Fruit fly (Drosophila melanogaster): ENCODE results near the gene hoe2.

hoe2 gene

dm6 chr2L:4971329-4971798, 35.1 kb upstream of the hoe2 start, which contains the start of gene CG14043 (continued):
- TF ChIP-seq CG8924 (tag; optimal IDR thresholded peaks at IDR 0.05), result peak; percentile 66
- TF ChIP-seq CG30020 (tag; optimal IDR thresholded peaks at IDR 0.05), result peak; percentile 44
- TF ChIP-seq CG11398 (GFP tag; optimal IDR thresholded peaks at IDR 0.05), result no peak
- TF ChIP-seq ci (GFP tag; IDR thresholded peaks at IDR 0.05), result no peak
- TF ChIP-seq bbx (GFP tag; IDR thresholded peaks at IDR 0.05; ENCODE audit: partially characterized antibody), result no peak
- no peak for TF ChIP-seq CG5953 (GFP tag; IDR thresholded peaks at IDR 0.05)
- peak in 1 of 2 experiments; percentile 19 for TF ChIP-seq insv (GFP tag; optimal IDR thresholded peaks at IDR 0.05)
- no peak for TF ChIP-seq kay (GFP tag; optimal IDR thresholded peaks at IDR 0.05)
- no peak for TF ChIP-seq Ravus (GFP tag; IDR thresholded peaks at IDR 0.05)
- no peak for TF ChIP-seq CG8478 (optimal IDR thresholded peaks at IDR 0.05)
- TF ChIP-seq CG3847 (GFP tag; IDR thresholded peaks at IDR 0.05), result peak; percentile 37; the same call in 1 of the 2 replicates
- peak; percentile 62 for TF ChIP-seq pita (GFP tag; optimal IDR thresholded peaks at IDR 0.05)
- peak; percentile 86 for TF ChIP-seq trem (tag; optimal IDR thresholded peaks at IDR 0.05)
- TF ChIP-seq vvl (GFP tag; IDR thresholded peaks at IDR 0.05), result no peak
- no peak for TF ChIP-seq wor (GFP tag; IDR thresholded peaks at IDR 0.05)
- no peak for TF ChIP-seq Adf1 (GFP tag; IDR thresholded peaks at IDR 0.05)
- no peak for TF ChIP-seq CG4282 (GFP tag; optimal IDR thresholded peaks at IDR 0.05)
- TF ChIP-seq YL-1 (GFP tag; optimal IDR thresholded peaks at IDR 0.05), result peak; percentile 80
- TF ChIP-seq Fer3 (tag; optimal IDR thresholded peaks at IDR 0.05), result no peak
- peak; percentile 21 for TF ChIP-seq twi (tag; optimal IDR thresholded peaks at IDR 0.05)
- no peak for TF ChIP-seq fd102C (GFP tag; optimal IDR thresholded peaks at IDR 0.05)
- peak; percentile 54 for TF ChIP-seq CG13624 (GFP tag; optimal IDR thresholded peaks at IDR 0.05)
- peak; percentile 48 for TF ChIP-seq CG30403 (GFP tag; optimal IDR thresholded peaks at IDR 0.05)

dm6 chr2L:4968767-4969166, 32.5 kb upstream of the hoe2 start, which contains the start of the genes Scox and Polr1C:
TSS of gene Scox (minus strand) at chr2L:4968935.
TSS of gene Polr1C (plus strand) at chr2L:4969004.
- TF ChIP-seq croc (GFP tag; conservative IDR thresholded peaks at IDR 0.05), result no peak
- TF ChIP-seq Max (GFP tag; optimal IDR thresholded peaks at IDR 0.05), result peak; percentile 33
- TF ChIP-seq CG34422 (GFP tag; IDR thresholded peaks at IDR 0.05), result peak; percentile 18; the same call in 1 of the 3 replicates
- TF ChIP-seq MESR4 (GFP tag; optimal IDR thresholded peaks at IDR 0.05), result peak; percentile 44
- no peak for TF ChIP-seq HLH3B (GFP tag; IDR thresholded peaks at IDR 0.05)
- TF ChIP-seq trem (tag; optimal IDR thresholded peaks at IDR 0.05), result peak; percentile 7
- TF ChIP-seq CG18619 (GFP tag; optimal IDR thresholded peaks at IDR 0.05), result no peak
- peak; percentile 19 for TF ChIP-seq stwl (tag; optimal IDR thresholded peaks at IDR 0.05)
- peak; percentile 49 for TF ChIP-seq gfzf (GFP tag; optimal IDR thresholded peaks at IDR 0.05)
- no peak for TF ChIP-seq emc (GFP tag; optimal IDR thresholded peaks at IDR 0.05)
- TF ChIP-seq gcm2 (GFP tag; optimal IDR thresholded peaks at IDR 0.05), result no peak
- no peak for TF ChIP-seq mirr (GFP tag; optimal IDR thresholded peaks at IDR 0.05)
- peak; percentile 34; the same call in 1 of the 2 replicates for TF ChIP-seq E2f2 (GFP tag; IDR thresholded peaks at IDR 0.05)
- no peak for TF ChIP-seq CG7839 (tag; optimal IDR thresholded peaks at IDR 0.05)
- TF ChIP-seq CG7963 (GFP tag; IDR thresholded peaks at IDR 0.05; ENCODE audit: partially characterized antibody), result no peak
- TF ChIP-seq YL-1 (GFP tag; optimal IDR thresholded peaks at IDR 0.05), result peak; percentile 58
- peak; percentile 19 for TF ChIP-seq Dp (GFP tag; optimal IDR thresholded peaks at IDR 0.05)
- TF ChIP-seq BEAF-32 (GFP tag; optimal IDR thresholded peaks at IDR 0.05), result peak; percentile 31
- no peak for TF ChIP-seq scrt (GFP tag; optimal IDR thresholded peaks at IDR 0.05)
- peak; percentile 36 for TF ChIP-seq dm (GFP tag; optimal IDR thresholded peaks at IDR 0.05)
- peak; percentile 68 for TF ChIP-seq bigmax (GFP tag; optimal IDR thresholded peaks at IDR 0.05)
- TF ChIP-seq btn (GFP tag; optimal IDR thresholded peaks at IDR 0.05), result no peak
- TF ChIP-seq BtbVII (GFP tag; optimal IDR thresholded peaks at IDR 0.05), result no peak
- no peak for TF ChIP-seq Fer3 (tag; optimal IDR thresholded peaks at IDR 0.05)
- peak; percentile 46 for TF ChIP-seq pzg (GFP tag; optimal IDR thresholded peaks at IDR 0.05)
- no peak for TF ChIP-seq CG7556 (GFP tag; optimal IDR thresholded peaks at IDR 0.05)
- TF ChIP-seq MBD-R2 (GFP tag; IDR thresholded peaks at IDR 0.05), result 0 out of 2 replicates have a peak, but pooled peaks have one; percentile 33
- peak; percentile 89 for TF ChIP-seq CG17385 (GFP tag; optimal IDR thresholded peaks at IDR 0.05)
- peak; percentile 55 for TF ChIP-seq CG9797 (GFP tag; optimal IDR thresholded peaks at IDR 0.05)
- TF ChIP-seq CG17829 (tag; optimal IDR thresholded peaks at IDR 0.05), result no peak
- no peak for TF ChIP-seq CG14710 (tag; optimal IDR thresholded peaks at IDR 0.05)

All from whole organism, embryonic.